Worm (Caenorhabditis elegans) whole organism, L4 larva: ENCODE measurements around the gene eat-3.

Experiments used
- Y48G9A.11 ChIP-seq: fragments of 200-800 bp; sonication (Bioruptor generic); IDR thresholded peaks from 2 replicates; pipeline ENCODE4 v1.3.6; 2022; ENCODE audit warnings: missing genetic modification reagents, missing genetic modification characterization, missing compliant biosample characterization
- daf-19 ChIP-seq: fragments of 200-800 bp; sonication (Bioruptor generic); conservative IDR thresholded peaks from 2 replicates; pipeline ENCODE4 v1.3.6; 2022; ENCODE audit warnings: missing genetic modification characterization, missing compliant biosample characterization
- duxl-1 ChIP-seq: sonication (generic microtip); optimal IDR thresholded peaks from 2 replicates; lab custom pipeline; 2016; ENCODE audit warnings: mild to moderate bottlenecking, missing genetic modification characterization, moderate library complexity, missing compliant biosample characterization; ENCODE audit not compliant: poor library complexity
- mdt-29 ChIP-seq: fragments of 200-800 bp; sonication (Bioruptor generic); IDR thresholded peaks from 2 replicates; pipeline ENCODE4 v1.3.6; 2022; ENCODE audit warnings: missing genetic modification reagents, missing genetic modification characterization, missing compliant biosample characterization
- mep-1 ChIP-seq: fragments of 150-350 bp; sonication (generic microtip); optimal IDR thresholded peaks from 3 replicates; lab custom pipeline; 2014; ENCODE audit warnings: missing biosample characterization, missing genetic modification characterization
- nhr-102 ChIP-seq: sonication (generic microtip); optimal IDR thresholded peaks from 2 replicates; lab custom pipeline; 2016; ENCODE audit warnings: mild to moderate bottlenecking, missing genetic modification characterization, moderate library complexity, missing compliant biosample characterization
- pha-4 ChIP-seq, 2 experiments: fragments of 150-350 bp in 1 of 2; fragments of 200-800 bp in 1 of 2; sonication (Bioruptor generic) in 1 of 2; IDR thresholded peaks in 1 of 2; optimal IDR thresholded peaks in 1 of 2; 2 replicates each; pipeline versions ENCODE4 v1.3.6 to Lab custom; 2014 to 2022; ENCODE audit warnings: missing genetic modification characterization in 2 of 2, missing genetic modification reagents in 2 of 2, missing biosample characterization in 1 of 2, missing compliant biosample characterization in 1 of 2
- skn-1 ChIP-seq: fragments of 150-350 bp; optimal IDR thresholded peaks from 2 replicates; lab custom pipeline; 2014; ENCODE audit warnings: missing biosample characterization, missing genetic modification characterization
- spr-1 ChIP-seq: sonication (generic microtip); optimal IDR thresholded peaks from 2 replicates; lab custom pipeline; 2016; ENCODE audit warnings: mild to moderate bottlenecking, missing genetic modification characterization, missing compliant biosample characterization
- unc-62 ChIP-seq, 3 experiments: fragments of 150-350 bp in 1 of 3; sonication (generic microtip); optimal IDR thresholded peaks in 2 of 3; peaks in 1 of 3; 1 replicate in 1 of 3; 2 replicates in 2 of 3; lab custom pipeline; 2014 to 2017; ENCODE audit warnings: missing biosample characterization in 3 of 3, missing genetic modification characterization in 3 of 3, missing genetic modification reagents in 3 of 3, missing genotype in 1 of 3
- zag-1 ChIP-seq: fragments of 150-350 bp; optimal IDR thresholded peaks from 2 replicates; lab custom pipeline; 2014; ENCODE audit warnings: missing biosample characterization, missing genetic modification characterization

DNA sequence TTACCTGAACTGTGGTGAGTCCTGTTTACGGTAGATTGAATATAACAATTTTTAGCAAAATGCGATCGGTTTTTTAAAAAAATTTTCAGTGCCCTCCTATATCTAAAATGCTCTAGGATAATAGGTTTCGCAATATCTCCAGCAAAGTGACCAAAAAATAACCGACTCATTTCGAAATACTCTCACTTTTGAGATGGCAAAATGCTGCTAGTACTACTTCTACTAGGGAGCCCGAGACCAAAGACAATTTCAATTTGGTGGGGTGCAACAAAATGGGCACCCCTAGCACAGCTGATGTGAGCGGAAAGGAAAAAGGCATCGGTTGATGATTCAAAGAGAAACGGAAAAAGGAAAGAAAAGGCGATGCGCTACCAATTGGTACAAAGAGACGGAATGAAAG, 21.1 kb upstream of the eat-3 start:
- TF ChIP-seq mdt-29: no peak
- TF ChIP-seq pha-4 (GFP tag; IDR thresholded peaks at IDR 0.05; lab: Robert Waterston, UW): no peak
- no peak for TF ChIP-seq pha-4 (tag; optimal IDR thresholded peaks at IDR 0.05; lab: Kevin White, UChicago)
- TF ChIP-seq mep-1 (tag; lab: Kevin White, UChicago): no peak
- no peak for TF ChIP-seq duxl-1 (tag; lab: Kevin White, UChicago)
- TF ChIP-seq daf-19 (GFP tag; lab: Robert Waterston, UW): no peak
- TF ChIP-seq unc-62 (GFP tag; optimal IDR thresholded peaks at IDR 0.05 in 1 of 2; lab: Kevin White, UChicago): no peak
- no peak for TF ChIP-seq unc-62 (tag; optimal IDR thresholded peaks at IDR 0.05; lab: Kevin White, UChicago)
- TF ChIP-seq spr-1: no peak
- no peak for TF ChIP-seq Y48G9A.11 (GFP tag; lab: Robert Waterston, UW)
- no peak for TF ChIP-seq skn-1 (tag; lab: Kevin White, UChicago)
- no peak for TF ChIP-seq nhr-102 (tag; lab: Kevin White, UChicago)
- no peak for TF ChIP-seq zag-1 (tag; lab: Kevin White, UChicago)
